Worm (Caenorhabditis elegans): ENCODE measurements around the gene F41B5.1.

DNA sequence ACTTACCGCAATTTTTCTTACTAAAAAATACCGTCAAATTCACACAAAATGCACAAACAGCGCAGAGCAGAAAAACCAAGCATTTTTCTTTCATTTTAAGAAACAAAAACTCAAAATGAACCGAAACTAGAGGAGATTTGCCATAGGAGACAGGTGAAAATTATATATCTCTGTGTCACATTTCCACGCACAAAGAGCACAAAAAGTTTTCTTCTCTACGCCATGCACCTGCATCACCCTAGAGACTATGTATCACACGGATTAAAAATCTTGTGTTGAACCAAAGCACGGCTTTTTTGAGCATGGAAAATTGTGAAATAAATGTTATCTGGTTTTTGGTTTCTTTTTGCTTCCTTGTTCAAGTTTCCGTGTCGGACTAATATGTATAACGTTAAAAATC lies 48.4 kb downstream of the F41B5.1 start, which contains the start of gene irld-15:
- no peak for TF ChIP-seq zip-4 (GFP tag; optimal IDR thresholded peaks at IDR 0.05)
- no peak for TF ChIP-seq dpl-1 (GFP tag; optimal IDR thresholded peaks at IDR 0.05)
- TF ChIP-seq efl-1 (optimal IDR thresholded peaks at IDR 0.05) = no peak
- TF ChIP-seq efl-1 (GFP tag; optimal IDR thresholded peaks at IDR 0.05 in 1 of 2) = no peak
- no peak for TF ChIP-seq lsy-2 (tag; optimal IDR thresholded peaks at IDR 0.05)
- TF ChIP-seq nhr-12 (tag; optimal IDR thresholded peaks at IDR 0.05) = no peak
- no peak for TF ChIP-seq elt-3 (tag; optimal IDR thresholded peaks at IDR 0.05)
- TF ChIP-seq aha-1 (tag; optimal IDR thresholded peaks at IDR 0.05) = no peak
- TF ChIP-seq tbx-2 (tag; optimal IDR thresholded peaks at IDR 0.05) = no peak
- TF ChIP-seq ztf-11 (tag; optimal IDR thresholded peaks at IDR 0.05) = no peak
